Fruit fly (Drosophila melanogaster) whole organism, wandering third instar larva: ENCODE measurements around the gene CG7135.

ENCODE experiments used
- Abd-B ChIP-seq: fragments of >200 bp; optimal IDR thresholded peaks from 2 replicates; lab custom pipeline; 2017; ENCODE audit warnings: missing biosample characterization, missing genetic modification characterization
- CG32264 ChIP-seq: fragments of 200-800 bp; sonication (Bioruptor generic); optimal IDR thresholded peaks from 2 replicates; lab custom pipeline; 2016; ENCODE audit warnings: missing biosample characterization, missing genetic modification characterization
- CrebA ChIP-seq: fragments of 200-800 bp; sonication (Bioruptor generic); optimal IDR thresholded peaks from 2 replicates; lab custom pipeline; 2016; ENCODE audit warnings: missing biosample characterization, mild to moderate bottlenecking, missing genetic modification characterization, borderline replicate concordance
- Dfd ChIP-seq: fragments of >200 bp; optimal IDR thresholded peaks from 2 replicates; lab custom pipeline; 2017; ENCODE audit warnings: missing biosample characterization, missing genetic modification characterization
- GATAd ChIP-seq: sonication (Bioruptor generic); optimal IDR thresholded peaks from 2 replicates; lab custom pipeline; 2016; ENCODE audit warnings: missing biosample characterization, missing genetic modification characterization
- Hr78 ChIP-seq: fragments of >200 bp; optimal IDR thresholded peaks from 2 replicates; lab custom pipeline; 2017; ENCODE audit warnings: missing biosample characterization, missing genetic modification characterization
- Hr83 ChIP-seq: fragments of 200-300 bp; sonication (Bioruptor generic); optimal IDR thresholded peaks from 2 replicates; lab custom pipeline; 2016; ENCODE audit warnings: missing biosample characterization, mild to moderate bottlenecking, missing genetic modification characterization, moderate library complexity; ENCODE audit not compliant: poor library complexity, severe bottlenecking
- Jra ChIP-seq: sonication (Bioruptor generic); optimal IDR thresholded peaks from 2 replicates; lab custom pipeline; 2016; ENCODE audit warnings: missing biosample characterization, missing genetic modification characterization
- Mio ChIP-seq: sonication (Bioruptor generic); optimal IDR thresholded peaks from 2 replicates; lab custom pipeline; 2016; ENCODE audit warnings: missing biosample characterization, missing genetic modification characterization
- Myc ChIP-seq: fragments of >200 bp; optimal IDR thresholded peaks from 2 replicates; lab custom pipeline; 2017
- OdsH ChIP-seq: fragments of 200-800 bp; sonication (Bioruptor generic); optimal IDR thresholded peaks from 2 replicates; lab custom pipeline; 2016; ENCODE audit warnings: missing biosample characterization, mild to moderate bottlenecking, missing genetic modification characterization
- Rel ChIP-seq, 2 experiments: fragments of 200-800 bp; sonication (Bioruptor generic) in 1 of 2; optimal IDR thresholded peaks; 2 replicates in 1 of 2; 3 replicates in 1 of 2; lab custom pipeline; 2016 to 2019; ENCODE audit warnings: mild to moderate bottlenecking in 2 of 2, missing biosample characterization in 2 of 2, missing genetic modification characterization in 2 of 2, moderate library complexity in 1 of 2
- Vsx2 ChIP-seq: fragments of 200-300, 225-300 bp; sonication (Bioruptor generic); optimal IDR thresholded peaks from 2 replicates; lab custom pipeline; 2018; ENCODE audit warnings: missing biosample characterization, missing genetic modification characterization; ENCODE audit not compliant: partially characterized antibody
- br ChIP-seq: fragments of 200-800 bp; sonication (Bioruptor generic); optimal IDR thresholded peaks from 2 replicates; lab custom pipeline; 2016; ENCODE audit warnings: missing biosample characterization, missing genetic modification characterization
- brk ChIP-seq: fragments of 200-800 bp; sonication (Bioruptor generic); optimal IDR thresholded peaks from 2 replicates; lab custom pipeline; 2016; ENCODE audit warnings: missing biosample characterization, mild to moderate bottlenecking, missing genetic modification characterization
- dl ChIP-seq, 2 experiments: fragments of 175-275, 200-275 bp in 1 of 2; fragments of 200-275 bp in 1 of 2; sonication (Bioruptor generic); optimal IDR thresholded peaks; lab custom pipeline; 2018; ENCODE audit warnings: mild to moderate bottlenecking in 2 of 2, missing biosample characterization in 2 of 2, missing genetic modification characterization in 2 of 2, moderate library complexity in 2 of 2; ENCODE audit not compliant: partially characterized antibody in 2 of 2, insufficient read depth in 1 of 2
- dmrt93B ChIP-seq: fragments of 200-800 bp; sonication (Bioruptor generic); optimal IDR thresholded peaks from 2 replicates; lab custom pipeline; 2018; ENCODE audit warnings: missing biosample characterization, mild to moderate bottlenecking, missing genetic modification characterization
- dsf ChIP-seq: sonication (Bioruptor generic); optimal IDR thresholded peaks from 2 replicates; lab custom pipeline; 2016; ENCODE audit warnings: missing biosample characterization, missing genetic modification characterization, borderline replicate concordance
- ey ChIP-seq: fragments of 200-800 bp; sonication (Bioruptor generic); optimal IDR thresholded peaks from 2 replicates; lab custom pipeline; 2016; ENCODE audit warnings: missing biosample characterization, missing genetic modification characterization
- fru ChIP-seq: fragments of 200-800 bp; sonication (Bioruptor generic); optimal IDR thresholded peaks from 3 replicates; lab custom pipeline; 2016; ENCODE audit warnings: missing biosample characterization, mild to moderate bottlenecking, missing genetic modification characterization
- h ChIP-seq: fragments of 200-800 bp; sonication (Bioruptor generic); optimal IDR thresholded peaks from 3 replicates; lab custom pipeline; 2016; ENCODE audit warnings: missing biosample characterization, mild to moderate bottlenecking, missing genetic modification characterization
- jim ChIP-seq: fragments of 175-275, 200-325 bp; sonication (Bioruptor generic); optimal IDR thresholded peaks from 2 replicates; lab custom pipeline; 2016; ENCODE audit warnings: missing biosample characterization, mild to moderate bottlenecking, missing genetic modification characterization
- lola ChIP-seq: fragments of >200 bp; optimal IDR thresholded peaks from 2 replicates; lab custom pipeline; 2017; ENCODE audit warnings: missing biosample characterization, missing genetic modification characterization
- pan ChIP-seq: fragments of >200 bp; optimal IDR thresholded peaks from 2 replicates; lab custom pipeline; 2017
- psq ChIP-seq: fragments of 200-800 bp; sonication (Bioruptor generic); optimal IDR thresholded peaks from 3 replicates; lab custom pipeline; 2017; ENCODE audit warnings: missing biosample characterization, mild to moderate bottlenecking, missing genetic modification characterization, moderate library complexity
- rgr ChIP-seq: fragments of 200-800 bp; sonication (Bioruptor generic); optimal IDR thresholded peaks from 3 replicates; lab custom pipeline; 2016; ENCODE audit warnings: missing biosample characterization, mild to moderate bottlenecking, missing genetic modification characterization
- sage ChIP-seq: fragments of 200-800 bp; sonication (Bioruptor generic); optimal IDR thresholded peaks from 2 replicates; lab custom pipeline; 2016; ENCODE audit warnings: missing biosample characterization, mild to moderate bottlenecking, missing genetic modification characterization
- sv ChIP-seq: fragments of 200-800 bp; sonication (Bioruptor generic); optimal IDR thresholded peaks from 3 replicates; lab custom pipeline; 2016; ENCODE audit warnings: missing biosample characterization, missing genetic modification characterization
- tai ChIP-seq: sonication (Bioruptor generic); optimal IDR thresholded peaks from 2 replicates; lab custom pipeline; 2016; ENCODE audit warnings: missing biosample characterization, missing genetic modification characterization
- usp ChIP-seq: fragments of >200 bp; optimal IDR thresholded peaks from 2 replicates; lab custom pipeline; 2017; ENCODE audit warnings: missing biosample characterization, missing genetic modification characterization
- woc ChIP-seq: sonication (Bioruptor generic); optimal IDR thresholded peaks from 2 replicates; lab custom pipeline; 2016; ENCODE audit warnings: missing biosample characterization, mild to moderate bottlenecking, missing genetic modification characterization

Gene CG7135

dm6 chrX:18149292-18149691 lies 45.8 kb downstream of the CG7135 start:
- TF ChIP-seq brk, result no peak
- no peak for TF ChIP-seq br (GFP tag; lab: Kevin White, UChicago)
- TF ChIP-seq woc (GFP tag; lab: Kevin White, UChicago), result no peak
- no peak for TF ChIP-seq Rel (GFP tag; optimal IDR thresholded peaks at IDR 0.05; lab: Kevin White, UChicago)
- TF ChIP-seq Rel (tag; optimal IDR thresholded peaks at IDR 0.05; lab: Kevin White, UChicago), result no peak
- TF ChIP-seq dsf, result no peak
- TF ChIP-seq tai (GFP tag; lab: Kevin White, UChicago), result no peak
- TF ChIP-seq Mio (GFP tag; lab: Kevin White, UChicago), result no peak
- TF ChIP-seq sv (GFP tag; lab: Kevin White, UChicago), result no peak
- TF ChIP-seq lola (GFP tag; lab: Kevin White, UChicago), result no peak
- no peak for TF ChIP-seq CG32264 (GFP tag; lab: Kevin White, UChicago)
- no peak for TF ChIP-seq pan (lab: Kevin White, UChicago)
- TF ChIP-seq h (GFP tag; lab: Kevin White, UChicago), result no peak
- no peak for TF ChIP-seq ey (GFP tag; lab: Kevin White, UChicago)
- no peak for TF ChIP-seq sage
- TF ChIP-seq rgr (GFP tag; lab: Kevin White, UChicago), result no peak
- no peak for TF ChIP-seq Myc (lab: Kevin White, UChicago)
- TF ChIP-seq dl (GFP tag; optimal IDR thresholded peaks at IDR 0.05; lab: Kevin White, UChicago; ENCODE audit: insufficient read depth in 1 of 2, partially characterized antibody in 2 of 2), result no peak

- TF ChIP-seq GATAd (GFP tag; lab: Kevin White, UChicago) (no peak), jim (no peak), ey (GFP tag; lab: Kevin White, UChicago) (no peak), CG32264 (GFP tag; lab: Kevin White, UChicago) (no peak), dmrt93B (no peak), h (GFP tag; lab: Kevin White, UChicago) (no peak), OdsH (no peak), Hr83 (no peak), brk (no peak), sage (no peak), sv (GFP tag; lab: Kevin White, UChicago) (no peak), Vsx2 (GFP tag; lab: Kevin White, UChicago) (no peak), Dfd (no peak), Abd-B (no peak), dl (GFP tag; optimal IDR thresholded peaks at IDR 0.05; lab: Kevin White, UChicago; ENCODE audit: insufficient read depth in 1 of 2, partially characterized antibody in 2 of 2) (no peak), pan (lab: Kevin White, UChicago) (no peak), Jra (GFP tag; lab: Kevin White, UChicago) (no peak), Hr78 (GFP tag; lab: Kevin White, UChicago) (no peak)
- TF ChIP-seq, all 38 proteins: peak for 0
Measured at dm6 chrX:18151323-18151722, 47.9 kb downstream of the CG7135 start.

- TF ChIP-seq lola (GFP tag; lab: Kevin White, UChicago) (no peak), fru (GFP tag; lab: Kevin White, UChicago) (no peak), Vsx2 (GFP tag; lab: Kevin White, UChicago) (no peak), psq (no peak), Rel (GFP tag; optimal IDR thresholded peaks at IDR 0.05; lab: Kevin White, UChicago) (no peak), Rel (tag; optimal IDR thresholded peaks at IDR 0.05; lab: Kevin White, UChicago) (no peak), Mio (GFP tag; lab: Kevin White, UChicago) (no peak), sv (GFP tag; lab: Kevin White, UChicago) (no peak), CG32264 (GFP tag; lab: Kevin White, UChicago) (no peak), Hr83 (no peak), CrebA (GFP tag; lab: Kevin White, UChicago) (no peak), usp (no peak)
Measured at dm6 chrX:18153001-18153400, 49.5 kb downstream of the CG7135 start.
